Worm (Caenorhabditis elegans): ENCODE data around the gene C34C12.6.

DNA sequence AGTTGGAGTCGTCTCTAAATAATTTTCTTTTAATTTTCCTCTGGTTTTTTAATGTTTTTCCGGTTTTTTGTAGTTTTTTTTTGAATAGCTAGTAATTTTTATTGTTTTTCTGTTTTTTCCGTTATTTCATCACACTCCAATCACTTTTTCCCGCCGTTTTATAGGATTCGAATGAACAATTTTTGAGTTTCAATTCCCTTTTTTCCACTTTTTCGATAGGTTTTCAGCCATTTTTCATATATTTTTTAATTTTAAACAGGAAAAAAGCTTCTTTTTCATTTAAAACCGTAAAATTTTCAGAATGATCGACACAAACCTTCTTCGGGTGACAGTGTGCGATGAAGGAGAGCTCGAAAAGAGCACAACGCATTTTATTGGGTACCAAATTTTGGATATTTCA lies 21.0 kb upstream of the C34C12.6 start, which contains the start of gene pph-6:
- no peak for TF ChIP-seq him-1 (tag; optimal IDR thresholded peaks at IDR 0.05)
- TF ChIP-seq W03F9.2 (tag; optimal IDR thresholded peaks at IDR 0.05): no peak

Measured in whole organism, L4/young adult.